Fruit fly (Drosophila melanogaster) whole organism, pupa: ENCODE results near the gene CG6576.

Experiments used
- CG10348 ChIP-seq: fragments of 200-800 bp; sonication (Bioruptor generic); IDR thresholded peaks from 2 replicates; pipeline ENCODE4 v1.3.6; 2022; ENCODE audit warnings: missing biosample characterization, missing genetic modification characterization
- CG12605 ChIP-seq: fragments of 200-800 bp; sonication (Bioruptor generic); IDR thresholded peaks from 2 replicates; pipeline ENCODE4 v1.3.6; 2022; ENCODE audit warnings: missing biosample characterization, missing genetic modification characterization
- CG13204 ChIP-seq: fragments of 200-800 bp; sonication (Bioruptor generic); optimal IDR thresholded peaks from 2 replicates; lab custom pipeline; 2018; ENCODE audit warnings: missing biosample characterization, mild to moderate bottlenecking, missing genetic modification characterization, moderate library complexity
- CG14655 ChIP-seq: fragments of 200-800 bp; sonication (Bioruptor generic); optimal IDR thresholded peaks from 3 replicates; lab custom pipeline; 2017; ENCODE audit warnings: mild to moderate bottlenecking, missing biosample characterization, missing genetic modification reagents, missing genetic modification characterization
- CG15710 ChIP-seq: fragments of 200-800 bp; sonication (Bioruptor generic); optimal IDR thresholded peaks from 2 replicates; lab custom pipeline; 2018; ENCODE audit warnings: missing biosample characterization, mild to moderate bottlenecking, missing genetic modification characterization, moderate library complexity
- CG17806 ChIP-seq: fragments of 200-800 bp; sonication (Bioruptor generic); optimal IDR thresholded peaks from 2 replicates; lab custom pipeline; 2018; ENCODE audit warnings: missing biosample characterization, mild to moderate bottlenecking, missing genetic modification characterization, moderate library complexity
- CG32121 ChIP-seq: fragments of 200-800 bp; sonication (Bioruptor generic); IDR thresholded peaks from 2 replicates; pipeline ENCODE4 v1.3.6; 2022; ENCODE audit warnings: missing biosample characterization, missing genetic modification characterization
- CG34367 ChIP-seq: fragments of 200-800 bp; sonication (Bioruptor generic); optimal IDR thresholded peaks from 2 replicates; lab custom pipeline; 2018; ENCODE audit warnings: missing biosample characterization, mild to moderate bottlenecking, missing genetic modification characterization
- CG4496 ChIP-seq: fragments of 200-800 bp; sonication (Bioruptor generic); IDR thresholded peaks from 3 replicates; pipeline ENCODE4 v1.3.6; 2022; ENCODE audit warnings: missing biosample characterization, missing genetic modification characterization
- CG8159 ChIP-seq: fragments of 200-800 bp; sonication (Bioruptor generic); optimal IDR thresholded peaks from 3 replicates; lab custom pipeline; 2018; ENCODE audit warnings: missing biosample characterization, mild to moderate bottlenecking, missing genetic modification characterization, moderate library complexity
- CG8301 ChIP-seq: fragments of 200-800 bp; sonication (Bioruptor generic); optimal IDR thresholded peaks from 2 replicates; lab custom pipeline; 2018; ENCODE audit warnings: missing biosample characterization, mild to moderate bottlenecking, missing genetic modification characterization
- CG9948 ChIP-seq: fragments of 200-800 bp; sonication (Bioruptor generic); optimal IDR thresholded peaks from 2 replicates; lab custom pipeline; 2018; ENCODE audit warnings: missing biosample characterization, mild to moderate bottlenecking, missing genetic modification characterization, moderate library complexity
- D1 ChIP-seq: fragments of 200-800 bp; sonication (Bioruptor generic); optimal IDR thresholded peaks from 2 replicates; lab custom pipeline; 2018; ENCODE audit warnings: missing biosample characterization, mild to moderate bottlenecking, missing genetic modification characterization, moderate library complexity
- EcR ChIP-seq: fragments of 200-800 bp; sonication (Bioruptor generic); optimal IDR thresholded peaks from 3 replicates; lab custom pipeline; 2019; ENCODE audit warnings: missing biosample characterization, missing genetic modification characterization, mild to moderate bottlenecking, moderate library complexity, missing genetic modification reagents
- Ets98B ChIP-seq: fragments of 200-800 bp; sonication (Bioruptor generic); IDR thresholded peaks from 2 replicates; pipeline ENCODE4 v1.3.6; 2022; ENCODE audit warnings: missing biosample characterization, missing genetic modification characterization
- Pif1A ChIP-seq: fragments of 200-800 bp; sonication (Bioruptor generic); optimal IDR thresholded peaks from 3 replicates; lab custom pipeline; 2016; ENCODE audit warnings: missing biosample characterization, missing genetic modification characterization
- Pif1B ChIP-seq: fragments of 200-800 bp; sonication (Bioruptor generic); optimal IDR thresholded peaks from 3 replicates; lab custom pipeline; 2016; ENCODE audit warnings: missing biosample characterization, missing genetic modification characterization
- Snoo ChIP-seq: fragments of 200-800 bp; sonication (Bioruptor generic); optimal IDR thresholded peaks from 3 replicates; lab custom pipeline; 2017; ENCODE audit warnings: missing biosample characterization, mild to moderate bottlenecking, missing genetic modification characterization, inconsistent platforms
- fd96Ca ChIP-seq: fragments of 200-800 bp; sonication (Bioruptor generic); IDR thresholded peaks from 3 replicates; pipeline ENCODE4 v1.3.6; 2022; ENCODE audit warnings: missing biosample characterization, missing genetic modification characterization
- gl ChIP-seq: fragments of 200-800 bp; sonication (Bioruptor generic); optimal IDR thresholded peaks from 2 replicates; lab custom pipeline; 2018; ENCODE audit warnings: missing biosample characterization, mild to moderate bottlenecking, missing genetic modification characterization
- rn ChIP-seq: fragments of 200-800 bp; sonication (Bioruptor generic); IDR thresholded peaks from 2 replicates; pipeline ENCODE4 v1.3.6; 2022; ENCODE audit warnings: missing biosample characterization, missing genetic modification characterization

CG6576 gene

dm6 chr3L:8773713-8774112 lies 17.9 kb downstream of the CG6576 start:
- TF ChIP-seq EcR (GFP tag; lab: Kevin White, UChicago), result no peak
- no peak for TF ChIP-seq fd96Ca (GFP tag; lab: Robert Waterston, UW)
- no peak for TF ChIP-seq CG32121
- no peak for TF ChIP-seq Pif1A (GFP tag; lab: Kevin White, UChicago)
- no peak for TF ChIP-seq gl (tag; lab: Kevin White, UChicago)
- no peak for TF ChIP-seq D1 (tag; lab: Kevin White, UChicago)
- TF ChIP-seq rn (GFP tag; lab: Robert Waterston, UW), result no peak
- no peak for TF ChIP-seq CG4496 (GFP tag; lab: Robert Waterston, UW)
- TF ChIP-seq Pif1B (GFP tag; lab: Kevin White, UChicago), result no peak
- TF ChIP-seq CG15710 (tag; lab: Kevin White, UChicago), result no peak
- no peak for TF ChIP-seq CG8159 (tag; lab: Kevin White, UChicago)
- no peak for TF ChIP-seq Snoo (tag; lab: Kevin White, UChicago)
- TF ChIP-seq CG17806, result no peak
- no peak for TF ChIP-seq CG34367 (tag; lab: Kevin White, UChicago)
- TF ChIP-seq CG12605 (GFP tag; lab: Robert Waterston, UW), result no peak
- no peak for TF ChIP-seq CG10348 (GFP tag; lab: Robert Waterston, UW)
- TF ChIP-seq CG8301 (tag; lab: Kevin White, UChicago), result no peak
- no peak for TF ChIP-seq Ets98B (GFP tag; lab: Robert Waterston, UW)
- TF ChIP-seq CG9948 (tag; lab: Kevin White, UChicago), result no peak
- TF ChIP-seq, all 21 proteins: peak for 0

DNA sequence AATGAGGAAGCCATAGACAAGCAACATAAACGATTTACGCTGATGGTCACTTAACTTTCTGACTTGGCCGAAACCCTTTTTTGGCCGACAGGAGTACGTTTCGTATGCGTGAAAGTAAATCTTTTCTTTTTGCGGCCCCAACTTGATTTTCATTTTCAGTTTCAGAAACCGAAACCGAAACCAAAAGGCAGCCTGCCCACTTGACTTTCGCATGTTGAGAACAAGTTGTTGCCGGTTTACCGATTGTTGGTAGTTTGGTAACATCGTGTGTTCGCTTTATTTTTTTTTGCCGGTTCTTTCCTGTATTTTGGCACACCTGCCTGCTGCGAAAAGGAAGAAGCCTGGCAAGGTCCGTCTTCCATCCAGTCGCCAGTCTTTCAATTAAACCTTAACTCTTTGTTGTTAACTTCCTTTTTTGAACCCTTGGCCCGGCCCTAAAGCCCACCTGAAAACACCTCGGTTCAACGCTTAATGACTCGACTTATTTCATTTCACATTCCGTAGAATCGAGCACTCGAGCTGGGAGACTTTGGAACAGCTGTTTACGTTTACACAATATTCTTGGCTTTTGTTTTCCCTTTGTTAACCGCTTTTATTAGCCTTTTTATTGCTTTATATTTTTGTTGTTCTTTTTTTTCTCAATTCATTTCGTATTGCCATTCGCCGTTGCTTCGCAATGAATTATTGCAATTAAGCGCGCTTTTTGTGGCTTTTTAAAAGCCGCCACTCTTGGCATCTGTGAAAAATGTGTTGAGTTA lies 19.4 kb downstream of the CG6576 start:
- TF ChIP-seq CG8301 (tag; lab: Kevin White, UChicago), result no peak
- no peak for TF ChIP-seq CG10348 (GFP tag; lab: Robert Waterston, UW)
- peak; percentile 25 for TF ChIP-seq CG15710 (tag; lab: Kevin White, UChicago)
- peak; percentile 0 for TF ChIP-seq Pif1A (GFP tag; lab: Kevin White, UChicago)
- TF ChIP-seq D1 (tag; lab: Kevin White, UChicago), result no peak
- no peak for TF ChIP-seq CG17806
- TF ChIP-seq CG34367 (tag; lab: Kevin White, UChicago), result peak; percentile 11
- TF ChIP-seq EcR (GFP tag; lab: Kevin White, UChicago), result peak; percentile 58
- no peak for TF ChIP-seq Snoo (tag; lab: Kevin White, UChicago)
- no peak for TF ChIP-seq CG4496 (GFP tag; lab: Robert Waterston, UW)
- peak; percentile 58 for TF ChIP-seq gl (tag; lab: Kevin White, UChicago)
- no peak for TF ChIP-seq CG32121
- TF ChIP-seq CG12605 (GFP tag; lab: Robert Waterston, UW), result no peak
- no peak for TF ChIP-seq rn (GFP tag; lab: Robert Waterston, UW)
- no peak for TF ChIP-seq Ets98B (GFP tag; lab: Robert Waterston, UW)
- TF ChIP-seq Pif1B (GFP tag; lab: Kevin White, UChicago), result no peak
- no peak for TF ChIP-seq CG9948 (tag; lab: Kevin White, UChicago)
- peak; percentile 53 for TF ChIP-seq CG13204 (GFP tag; lab: Kevin White, UChicago)
- no peak for TF ChIP-seq fd96Ca (GFP tag; lab: Robert Waterston, UW)
- TF ChIP-seq CG14655 (GFP tag; lab: Kevin White, UChicago), result no peak
- peak; percentile 37 for TF ChIP-seq CG8159 (tag; lab: Kevin White, UChicago)

DNA sequence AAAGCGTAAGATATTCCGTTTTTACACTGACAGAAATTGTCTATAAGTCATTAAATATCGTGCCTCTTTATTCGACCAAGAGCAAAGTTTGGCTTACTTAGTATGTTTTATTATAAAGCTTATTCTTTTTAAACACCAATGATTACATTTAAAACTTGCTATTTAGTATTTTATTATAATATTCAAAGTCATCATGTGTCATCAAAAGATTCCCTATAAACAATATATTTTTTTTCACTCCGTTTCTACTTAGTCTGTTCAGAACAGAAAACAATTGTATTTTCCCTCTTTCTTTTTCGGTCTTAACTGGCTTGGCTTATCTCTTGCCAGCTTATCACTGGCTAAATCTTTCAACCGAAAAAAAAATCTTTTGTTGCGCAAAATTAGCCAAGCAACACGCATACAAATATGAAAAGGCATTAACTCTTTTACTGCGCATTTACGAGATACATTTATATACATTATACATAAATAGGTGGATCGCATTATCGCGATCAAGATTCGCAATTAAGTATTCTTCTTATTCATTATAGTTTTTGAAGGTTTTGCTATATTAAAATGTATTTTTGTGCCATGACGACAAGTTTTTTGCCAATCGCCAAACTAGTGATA lies 21.6 kb downstream of the CG6576 start:
- no peak for TF ChIP-seq CG8159 (tag; lab: Kevin White, UChicago)
- TF ChIP-seq CG12605 (GFP tag; lab: Robert Waterston, UW), result no peak
- no peak for TF ChIP-seq CG34367 (tag; lab: Kevin White, UChicago)
- TF ChIP-seq EcR (GFP tag; lab: Kevin White, UChicago), result no peak
- no peak for TF ChIP-seq D1 (tag; lab: Kevin White, UChicago)
- no peak for TF ChIP-seq CG8301 (tag; lab: Kevin White, UChicago)
- no peak for TF ChIP-seq CG9948 (tag; lab: Kevin White, UChicago)
- no peak for TF ChIP-seq CG4496 (GFP tag; lab: Robert Waterston, UW)
- TF ChIP-seq fd96Ca (GFP tag; lab: Robert Waterston, UW), result no peak
- TF ChIP-seq gl (tag; lab: Kevin White, UChicago), result no peak

- TF ChIP-seq Ets98B (GFP tag; lab: Robert Waterston, UW), result no peak
- TF ChIP-seq D1 (tag; lab: Kevin White, UChicago), result no peak
- no peak for TF ChIP-seq CG17806
- no peak for TF ChIP-seq fd96Ca (GFP tag; lab: Robert Waterston, UW)
- no peak for TF ChIP-seq Snoo (tag; lab: Kevin White, UChicago)
- TF ChIP-seq CG8301 (tag; lab: Kevin White, UChicago), result no peak
- no peak for TF ChIP-seq rn (GFP tag; lab: Robert Waterston, UW)
- no peak for TF ChIP-seq CG14655 (GFP tag; lab: Kevin White, UChicago)
- TF ChIP-seq CG4496 (GFP tag; lab: Robert Waterston, UW), result no peak
- no peak for TF ChIP-seq CG8159 (tag; lab: Kevin White, UChicago)
- no peak for TF ChIP-seq CG13204 (GFP tag; lab: Kevin White, UChicago)
- TF ChIP-seq CG15710 (tag; lab: Kevin White, UChicago), result no peak
- TF ChIP-seq CG32121, result no peak
- no peak for TF ChIP-seq CG12605 (GFP tag; lab: Robert Waterston, UW)
- TF ChIP-seq CG10348 (GFP tag; lab: Robert Waterston, UW), result no peak
- TF ChIP-seq Pif1B (GFP tag; lab: Kevin White, UChicago), result no peak
- TF ChIP-seq Pif1A (GFP tag; lab: Kevin White, UChicago), result no peak
- no peak for TF ChIP-seq CG9948 (tag; lab: Kevin White, UChicago)
Observed at dm6 chr3L:8780723-8781296, 25.0 kb downstream of the CG6576 start.
